Fruit fly (Drosophila melanogaster): ENCODE data around the gene GstD11.

DNA sequence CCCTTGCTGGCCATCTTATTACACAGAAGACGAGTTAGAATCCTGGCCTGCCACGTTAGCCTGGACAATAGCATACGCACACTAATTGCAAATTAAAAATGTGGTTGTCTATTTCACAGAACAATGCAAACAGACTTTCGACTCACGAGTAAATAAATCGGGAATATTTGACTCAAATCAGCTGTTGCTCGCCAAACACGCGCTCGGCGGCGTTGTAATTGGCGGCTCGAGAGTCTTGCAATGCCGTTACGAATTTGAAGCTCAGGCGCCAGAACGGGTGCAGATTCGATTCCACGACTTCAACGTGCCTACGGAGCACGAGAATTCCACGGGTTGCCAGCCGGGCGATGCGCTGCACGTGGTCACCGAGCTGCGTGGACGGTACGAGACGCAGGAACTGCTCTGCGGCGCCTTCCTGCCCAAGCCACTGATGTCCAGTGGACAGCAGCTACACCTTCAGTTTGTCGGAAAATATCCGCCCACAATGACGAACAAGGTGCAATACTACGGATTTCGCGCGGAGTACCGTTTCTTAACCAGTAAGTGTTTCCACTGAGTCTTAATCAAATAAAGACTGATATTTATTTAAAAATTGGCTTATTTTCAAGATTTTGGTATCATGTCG is 18.6 kb downstream of the GstD11 start, which contains the start of gene DNAlig3:
- no peak for TF ChIP-seq h (GFP tag; optimal IDR thresholded peaks at IDR 0.05)
- TF ChIP-seq OdsH (GFP tag; optimal IDR thresholded peaks at IDR 0.05), result no peak
- no peak for TF ChIP-seq woc (GFP tag; optimal IDR thresholded peaks at IDR 0.05)
- TF ChIP-seq sv (GFP tag; optimal IDR thresholded peaks at IDR 0.05), result no peak
- no peak for TF ChIP-seq Dif (GFP tag; optimal IDR thresholded peaks at IDR 0.05; ENCODE audit: partially characterized antibody)
- TF ChIP-seq ey (GFP tag; optimal IDR thresholded peaks at IDR 0.05), result no peak

All from whole organism, wandering third instar larva.